Fruit fly (Drosophila melanogaster) whole organism, embryonic: ENCODE measurements around the gene Pex11c.

ENCODE experiments used
- Asciz ChIP-seq: fragments of 200-800 bp; sonication (Bioruptor generic); optimal IDR thresholded peaks from 2 replicates; lab custom pipeline; 2017; ENCODE audit warnings: missing biosample characterization, mild to moderate bottlenecking, missing genetic modification characterization, missing genetic modification reagents
- B-H1 ChIP-seq: fragments of 200-800 bp; sonication (Bioruptor generic); IDR thresholded peaks from 3 replicates; pipeline ENCODE4 v1.3.6; 2022; ENCODE audit warnings: missing biosample characterization, missing genetic modification characterization
- BEAF-32 ChIP-seq: fragments of 200-800 bp; sonication (Bioruptor generic); optimal IDR thresholded peaks from 3 replicates; lab custom pipeline; 2017; ENCODE audit warnings: missing biosample characterization, missing genetic modification characterization, mild to moderate bottlenecking, moderate library complexity, missing genetic modification reagents
- Bdp1 ChIP-seq: fragments of 200-800 bp; sonication (Bioruptor generic); optimal IDR thresholded peaks from 3 replicates; lab custom pipeline; 2016; ENCODE audit warnings: missing biosample characterization, missing genetic modification characterization
- C15 ChIP-seq: fragments of 200-800 bp; sonication (Bioruptor generic); IDR thresholded peaks from 3 replicates; pipeline ENCODE4 v1.3.6; 2022; ENCODE audit warnings: missing biosample characterization, missing genetic modification characterization
- CG10462 ChIP-seq: fragments of 200-800 bp; sonication (Bioruptor generic); optimal IDR thresholded peaks from 2 replicates; lab custom pipeline; 2016; ENCODE audit warnings: missing biosample characterization, missing genetic modification characterization
- CG14014 ChIP-seq: fragments of 200-800 bp; sonication (Bioruptor generic); IDR thresholded peaks from 2 replicates; pipeline ENCODE4 v1.3.6; 2022; ENCODE audit warnings: missing biosample characterization, missing genetic modification characterization
- CG14860 ChIP-seq: fragments of 200-800 bp; sonication (Bioruptor generic); IDR thresholded peaks from 3 replicates; pipeline ENCODE4 v1.3.6; 2022; ENCODE audit warnings: missing biosample characterization, missing genetic modification characterization; ENCODE audit not compliant: partially characterized antibody
- CG17328 ChIP-seq: fragments of 200-800 bp; sonication (Bioruptor generic); IDR thresholded peaks from 2 replicates; pipeline ENCODE4 v1.3.6; 2022; ENCODE audit warnings: missing biosample characterization, missing genetic modification characterization
- CG17829 ChIP-seq: fragments of 200-800 bp; optimal IDR thresholded peaks from 2 replicates; lab custom pipeline; 2019; ENCODE audit warnings: missing biosample characterization, mild to moderate bottlenecking, missing genetic modification characterization, moderate library complexity
- CG18011 ChIP-seq: fragments of 200-800 bp; sonication (Bioruptor generic); optimal IDR thresholded peaks from 2 replicates; lab custom pipeline; 2017; ENCODE audit warnings: missing biosample characterization, missing genetic modification characterization, mild to moderate bottlenecking, moderate library complexity, missing genotype
- CG30431 ChIP-seq: fragments of 200-800 bp; sonication (Bioruptor generic); optimal IDR thresholded peaks from 2 replicates; lab custom pipeline; 2017; ENCODE audit warnings: missing biosample characterization, missing genetic modification characterization
- CG3407 ChIP-seq: fragments of 200-800 bp; sonication (Bioruptor generic); optimal IDR thresholded peaks from 2 replicates; lab custom pipeline; 2018; ENCODE audit warnings: missing biosample characterization, mild to moderate bottlenecking, missing genetic modification characterization
- CG4707 ChIP-seq: fragments of 200-800 bp; sonication (Bioruptor generic); optimal IDR thresholded peaks from 2 replicates; lab custom pipeline; 2018; ENCODE audit warnings: missing biosample characterization, mild to moderate bottlenecking, missing genetic modification characterization, moderate library complexity
- CG6813 ChIP-seq: fragments of 200-800 bp; sonication (Bioruptor generic); optimal IDR thresholded peaks from 2 replicates; lab custom pipeline; 2017; ENCODE audit warnings: missing biosample characterization, missing genetic modification characterization, mild to moderate bottlenecking, moderate library complexity, missing genetic modification reagents
- CG7372 ChIP-seq: fragments of 200-800 bp; sonication (Bioruptor generic); IDR thresholded peaks from 2 replicates; pipeline ENCODE4 v1.3.6; 2022; ENCODE audit warnings: missing biosample characterization, missing genetic modification characterization
- CG7839 ChIP-seq: fragments of 200-800 bp; sonication (Bioruptor generic); optimal IDR thresholded peaks from 3 replicates; lab custom pipeline; 2018; ENCODE audit warnings: missing biosample characterization, mild to moderate bottlenecking, missing genetic modification characterization, moderate library complexity
- CG8478 ChIP-seq: fragments of >200 bp; optimal IDR thresholded peaks from 2 replicates; lab custom pipeline; 2018
- CoRest ChIP-seq: fragments of 200-800 bp; sonication (Bioruptor generic); optimal IDR thresholded peaks from 3 replicates; lab custom pipeline; 2018; ENCODE audit warnings: missing biosample characterization, mild to moderate bottlenecking, missing genetic modification characterization, moderate library complexity
- Deaf1 ChIP-seq: fragments of 200-800 bp; optimal IDR thresholded peaks from 3 replicates; lab custom pipeline; 2019; ENCODE audit warnings: missing biosample characterization, mild to moderate bottlenecking, missing genetic modification characterization, moderate library complexity
- Drgx ChIP-seq: fragments of 200-800 bp; sonication (Bioruptor generic); IDR thresholded peaks from 2 replicates; pipeline ENCODE4 v1.3.6; 2022; ENCODE audit warnings: missing biosample characterization, missing genetic modification characterization
- Mes4 ChIP-seq: fragments of 200-800 bp; sonication (Bioruptor generic); optimal IDR thresholded peaks from 2 replicates; lab custom pipeline; 2016; ENCODE audit warnings: missing biosample characterization, missing genetic modification characterization
- Oaz ChIP-seq: fragments of 200-800 bp; sonication (Bioruptor generic); IDR thresholded peaks from 2 replicates; pipeline ENCODE4 v1.3.6; 2022; ENCODE audit warnings: missing biosample characterization, missing genetic modification characterization
- Opbp ChIP-seq: fragments of 200-800 bp; sonication (Bioruptor generic); IDR thresholded peaks from 3 replicates; pipeline ENCODE4 v1.3.6; 2022; ENCODE audit warnings: missing biosample characterization, missing genetic modification characterization; ENCODE audit not compliant: partially characterized antibody
- Sry-δ ChIP-seq: fragments of 200-800 bp; sonication (Bioruptor generic); optimal IDR thresholded peaks from 2 replicates; lab custom pipeline; 2016; ENCODE audit warnings: missing biosample characterization, missing genetic modification characterization
- Ssrp ChIP-seq: fragments of 200-800 bp; sonication (Bioruptor generic); optimal IDR thresholded peaks from 2 replicates; lab custom pipeline; 2018; ENCODE audit warnings: missing biosample characterization, mild to moderate bottlenecking, missing genetic modification characterization, moderate library complexity
- Xbp1 ChIP-seq: fragments of 200-800 bp; sonication (Bioruptor generic); optimal IDR thresholded peaks from 3 replicates; lab custom pipeline; 2016; ENCODE audit warnings: missing biosample characterization, mild to moderate bottlenecking, missing genetic modification characterization
- YL-1 ChIP-seq: fragments of 200-800 bp; sonication (Bioruptor generic); optimal IDR thresholded peaks from 3 replicates; lab custom pipeline; 2017; ENCODE audit warnings: missing biosample characterization, mild to moderate bottlenecking, missing genetic modification characterization
- ato ChIP-seq: fragments of 200-800 bp; sonication (Bioruptor generic); IDR thresholded peaks from 2 replicates; pipeline ENCODE4 v1.3.6; 2022; ENCODE audit warnings: missing biosample characterization, missing genetic modification characterization; ENCODE audit not compliant: partially characterized antibody
- bab2 ChIP-seq: fragments of 200-800 bp; sonication (Bioruptor generic); optimal IDR thresholded peaks from 2 replicates; lab custom pipeline; 2016; ENCODE audit warnings: missing biosample characterization, missing genetic modification characterization
- bowl ChIP-seq: fragments of 200-800 bp; sonication (Bioruptor generic); IDR thresholded peaks from 2 replicates; pipeline ENCODE4 v1.3.6; 2022; ENCODE audit warnings: missing biosample characterization, missing genetic modification characterization
- br ChIP-seq: fragments of >200 bp; optimal IDR thresholded peaks from 2 replicates; lab custom pipeline; 2017
- cad ChIP-seq: fragments of >200 bp; optimal IDR thresholded peaks from 2 replicates; lab custom pipeline; 2017; ENCODE audit warnings: missing biosample characterization, missing genetic modification characterization
- caup ChIP-seq: fragments of 200-800 bp; sonication (Bioruptor generic); optimal IDR thresholded peaks from 3 replicates; lab custom pipeline; 2017; ENCODE audit warnings: missing biosample characterization, mild to moderate bottlenecking, missing genetic modification characterization, moderate library complexity; ENCODE audit not compliant: severe bottlenecking
- cg ChIP-seq: fragments of 200-800 bp; sonication (Bioruptor generic); optimal IDR thresholded peaks from 3 replicates; lab custom pipeline; 2019; ENCODE audit warnings: missing biosample characterization, mild to moderate bottlenecking, missing genetic modification characterization, moderate library complexity
- chn ChIP-seq: fragments of 200-800 bp; sonication (Bioruptor generic); optimal IDR thresholded peaks from 2 replicates; lab custom pipeline; 2016; ENCODE audit warnings: missing biosample characterization, missing genetic modification characterization
- dan ChIP-seq: fragments of 200-800 bp; sonication (Bioruptor generic); IDR thresholded peaks from 2 replicates; pipeline ENCODE4 v1.3.6; 2022; ENCODE audit warnings: missing biosample characterization, missing genetic modification characterization
- dmrt99B ChIP-seq: fragments of 200-800 bp; sonication (Bioruptor generic); optimal IDR thresholded peaks from 2 replicates; lab custom pipeline; 2018; ENCODE audit warnings: missing biosample characterization, mild to moderate bottlenecking, missing genetic modification characterization, moderate library complexity
- emc ChIP-seq: fragments of 200-800 bp; sonication (Bioruptor generic); optimal IDR thresholded peaks from 2 replicates; lab custom pipeline; 2016; ENCODE audit warnings: missing biosample characterization, missing genetic modification characterization
- eve ChIP-seq, 2 experiments: fragments of >200 bp; optimal IDR thresholded peaks; 2 replicates each; lab custom pipeline; 2017; ENCODE audit warnings: missing biosample characterization in 2 of 2, missing genetic modification characterization in 2 of 2
- gce ChIP-seq: fragments of 200-800 bp; sonication (Bioruptor generic); IDR thresholded peaks from 3 replicates; pipeline ENCODE4 v1.3.6; 2022; ENCODE audit warnings: missing biosample characterization, missing genetic modification characterization
- gfzf ChIP-seq: fragments of 200-800 bp; sonication (Bioruptor generic); optimal IDR thresholded peaks from 2 replicates; lab custom pipeline; 2016; ENCODE audit warnings: missing biosample characterization, mild to moderate bottlenecking, missing genetic modification characterization, moderate library complexity
- klu ChIP-seq: fragments of 200-800 bp; sonication (Bioruptor generic); IDR thresholded peaks from 2 replicates; pipeline ENCODE4 v1.3.6; 2022; ENCODE audit warnings: missing biosample characterization, missing genetic modification characterization
- lov ChIP-seq, 2 experiments: fragments of 200-800 bp in 1 of 2; fragments of >200 bp in 1 of 2; sonication (Bioruptor generic) in 1 of 2; IDR thresholded peaks in 1 of 2; optimal IDR thresholded peaks in 1 of 2; 2 replicates in 1 of 2; 3 replicates in 1 of 2; pipeline versions ENCODE4 v1.3.6 to Lab custom; 2017 to 2022; ENCODE audit warnings: missing biosample characterization in 1 of 2, missing genetic modification characterization in 1 of 2
- mam ChIP-seq: fragments of 200-800 bp; sonication (Bioruptor generic); optimal IDR thresholded peaks from 3 replicates; lab custom pipeline; 2016; ENCODE audit warnings: missing biosample characterization, missing genetic modification characterization
- run ChIP-seq: fragments of 200-800 bp; sonication (Bioruptor generic); optimal IDR thresholded peaks from 3 replicates; lab custom pipeline; 2018; ENCODE audit warnings: missing biosample characterization, mild to moderate bottlenecking, missing genetic modification characterization
- sim ChIP-seq: fragments of 200-800 bp; sonication (Bioruptor generic); IDR thresholded peaks from 2 replicates; pipeline ENCODE4 v1.3.6; 2022; ENCODE audit warnings: missing biosample characterization, missing genetic modification characterization
- tio ChIP-seq: fragments of 200-800 bp; sonication (Bioruptor generic); optimal IDR thresholded peaks from 2 replicates; lab custom pipeline; 2017; ENCODE audit warnings: missing biosample characterization, missing genetic modification characterization, inconsistent platforms
- toy ChIP-seq: fragments of 200-800 bp; sonication (Bioruptor generic); IDR thresholded peaks from 2 replicates; pipeline ENCODE4 v1.3.6; 2022; ENCODE audit warnings: missing biosample characterization, missing genetic modification characterization
- tup ChIP-seq: fragments of 200-800 bp; sonication (Bioruptor generic); optimal IDR thresholded peaks from 2 replicates; lab custom pipeline; 2016; ENCODE audit warnings: missing biosample characterization, mild to moderate bottlenecking, missing genetic modification characterization, moderate library complexity
- unc-4 ChIP-seq: fragments of 200-800 bp; sonication (Bioruptor generic); IDR thresholded peaks from 2 replicates; pipeline ENCODE4 v1.3.6; 2022; ENCODE audit warnings: missing biosample characterization, missing genetic modification characterization; ENCODE audit not compliant: partially characterized antibody

Pex11c gene

DNA sequence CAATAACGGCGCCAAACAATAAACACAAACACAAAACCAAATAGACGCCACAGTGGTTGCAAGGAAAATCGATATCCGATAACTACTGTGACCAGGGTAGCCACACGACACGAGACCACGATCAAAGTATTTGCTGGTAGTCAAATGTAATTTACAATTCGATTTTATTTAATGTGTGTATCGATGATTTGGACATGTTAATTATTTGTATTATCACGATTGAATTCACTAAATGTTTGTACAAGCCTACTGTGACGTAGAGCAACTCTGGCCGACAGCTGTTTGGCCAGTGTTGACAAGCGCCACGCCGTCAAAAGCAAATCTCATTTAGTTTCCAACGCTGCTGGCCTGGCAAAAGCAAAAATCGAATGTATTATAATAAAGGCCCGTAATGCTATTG, 6.9 kb upstream of the Pex11c start, which contains the start of the genes Rad60 and EloA (continued):
- peak; percentile 87 for TF ChIP-seq chn (GFP tag; lab: Kevin White, UChicago)
- TF ChIP-seq ato (GFP tag; lab: Robert Waterston, UW) = peak; percentile 64
- TF ChIP-seq Mes4 (GFP tag; lab: Kevin White, UChicago) = peak; percentile 73
- no peak for TF ChIP-seq CG3407 (GFP tag; lab: Kevin White, UChicago)
- peak; percentile 62 for TF ChIP-seq tup (GFP tag; lab: Kevin White, UChicago)
- TF ChIP-seq CG17829 (tag; lab: Kevin White, UChicago) = peak; percentile 84
- no peak for TF ChIP-seq Oaz (GFP tag; lab: Robert Waterston, UW)
- TF ChIP-seq gce (GFP tag; lab: Robert Waterston, UW) = no peak
- no peak for TF ChIP-seq bowl (GFP tag; lab: Robert Waterston, UW)
- TF ChIP-seq CG10462 (GFP tag; lab: Kevin White, UChicago) = peak; percentile 45
- TF ChIP-seq toy (GFP tag; lab: Robert Waterston, UW) = peak; percentile 7; the same call in 1 of the 2 replicates
- no peak for TF ChIP-seq C15
- TF ChIP-seq CG18011 (GFP tag; lab: Kevin White, UChicago) = peak; percentile 60
- peak; percentile 41 for TF ChIP-seq Deaf1 (tag; lab: Kevin White, UChicago)
- TF ChIP-seq CG14014 (GFP tag; lab: Robert Waterston, UW) = peak; percentile 46
- TF ChIP-seq Ssrp (tag; lab: Kevin White, UChicago) = peak; percentile 24
- peak; percentile 56 for TF ChIP-seq Opbp
- peak; percentile 42 for TF ChIP-seq cg (GFP tag; lab: Kevin White, UChicago)
- TF ChIP-seq Bdp1 = peak; percentile 82
- peak; percentile 31 for TF ChIP-seq gfzf
- no peak for TF ChIP-seq CG8478 (lab: Kevin White, UChicago)
- peak; percentile 67 for TF ChIP-seq emc (GFP tag; lab: Kevin White, UChicago)
- peak; percentile 80 for TF ChIP-seq YL-1 (GFP tag; lab: Kevin White, UChicago)
- no peak for TF ChIP-seq sim (GFP tag; lab: Robert Waterston, UW)
- TF ChIP-seq Xbp1 (GFP tag; lab: Kevin White, UChicago) = peak; percentile 79
- TF ChIP-seq CG30431 (GFP tag; lab: Kevin White, UChicago) = peak; percentile 38
- TF ChIP-seq lov (optimal IDR thresholded peaks at IDR 0.05; lab: Kevin White, UChicago) = no peak
- 0 out of 3 replicates have a peak, but pooled peaks have one; percentile 46 for TF ChIP-seq lov (GFP tag; IDR thresholded peaks at IDR 0.05; lab: Robert Waterston, UW)
- peak; percentile 66 for TF ChIP-seq CG17328 (GFP tag; lab: Robert Waterston, UW)
- TF ChIP-seq bab2 (GFP tag; lab: Kevin White, UChicago) = peak; percentile 84
- peak; percentile 63 for TF ChIP-seq BEAF-32 (GFP tag; lab: Kevin White, UChicago)
- no peak for TF ChIP-seq dan (GFP tag; lab: Robert Waterston, UW)
- peak; percentile 51; the same call in 2 of the 3 replicates for TF ChIP-seq B-H1
- TF ChIP-seq br (lab: Kevin White, UChicago) = no peak
- peak; percentile 65 for TF ChIP-seq CG14860 (GFP tag; lab: Robert Waterston, UW)
- TF ChIP-seq unc-4 (GFP tag; lab: Robert Waterston, UW) = peak; percentile 65
- no peak for TF ChIP-seq eve (GFP tag; optimal IDR thresholded peaks at IDR 0.05; lab: Kevin White, UChicago)
- peak; percentile 73 for TF ChIP-seq caup (GFP tag; lab: Kevin White, UChicago)
- peak; percentile 91 for TF ChIP-seq mam (GFP tag; lab: Kevin White, UChicago)
- TF ChIP-seq Drgx (GFP tag; lab: Robert Waterston, UW) = peak; percentile 60
- peak; percentile 68 for TF ChIP-seq CoRest (tag; lab: Kevin White, UChicago)
- peak; percentile 26 for TF ChIP-seq Asciz (GFP tag; lab: Kevin White, UChicago)
- TF ChIP-seq klu (GFP tag; lab: Robert Waterston, UW) = peak; percentile 59; the same call in 1 of the 2 replicates
- peak; percentile 84 for TF ChIP-seq Sry-δ (GFP tag; lab: Kevin White, UChicago)
- TF ChIP-seq CG7839 (tag; lab: Kevin White, UChicago) = peak; percentile 64
- no peak for TF ChIP-seq dmrt99B (tag; lab: Kevin White, UChicago)
- TF ChIP-seq cad = no peak
- TF ChIP-seq tio (GFP tag; lab: Kevin White, UChicago) = peak; percentile 62
- TF ChIP-seq run = no peak
- TF ChIP-seq CG7372 (GFP tag; lab: Robert Waterston, UW) = 0 out of 2 replicates have a peak, but pooled peaks have one; percentile 12
- no peak for TF ChIP-seq CG6813 (GFP tag; lab: Kevin White, UChicago)
- no peak for TF ChIP-seq CG4707 (GFP tag; lab: Kevin White, UChicago)
